Worm (Caenorhabditis elegans) whole organism, L4 larva: ENCODE data around the gene T03F6.3.

Experiments used
- F26F4.8 ChIP-seq: fragments of 200-800 bp; sonication (Bioruptor generic); conservative IDR thresholded peaks from 2 replicates; pipeline ENCODE4 v1.3.6; 2022; ENCODE audit warnings: missing genetic modification characterization, missing compliant biosample characterization
- F37D6.2 ChIP-seq: sonication (generic microtip); optimal IDR thresholded peaks from 2 replicates; lab custom pipeline; 2016; ENCODE audit warnings: mild to moderate bottlenecking, missing genetic modification characterization, missing compliant biosample characterization
- T26A8.4 ChIP-seq: fragments of 200-800 bp; sonication (Bioruptor generic); IDR thresholded peaks from 2 replicates; pipeline ENCODE4 v1.3.6; 2022; ENCODE audit warnings: missing genetic modification characterization, missing compliant biosample characterization
- Y105C5A.15 ChIP-seq: fragments of 200-800 bp; sonication (Bioruptor generic); IDR thresholded peaks from 2 replicates; pipeline ENCODE4 v1.3.6; 2022; ENCODE audit warnings: missing genetic modification characterization, missing compliant biosample characterization
- aha-1 ChIP-seq: fragments of 150-350 bp; peaks from one replicate; lab custom pipeline; 2014; ENCODE audit warnings: missing biosample characterization, missing genetic modification characterization
- ama-1 ChIP-seq: fragments of 150-350 bp; optimal IDR thresholded peaks from 2 replicates; lab custom pipeline; 2014; ENCODE audit warnings: inconsistent platforms, mixed read lengths
- arid-1 ChIP-seq: fragments of 200-800 bp; sonication (Bioruptor generic); conservative IDR thresholded peaks from 2 replicates; pipeline ENCODE4 v1.3.6; 2022; ENCODE audit warnings: missing genetic modification reagents, missing genetic modification characterization, missing compliant biosample characterization
- attf-4 ChIP-seq: sonication (generic microtip); optimal IDR thresholded peaks from 3 replicates; lab custom pipeline; 2017; ENCODE audit warnings: missing biosample characterization, missing genetic modification characterization
- ceh-32 ChIP-seq: sonication (generic microtip); optimal IDR thresholded peaks from 2 replicates; lab custom pipeline; 2016; ENCODE audit warnings: mild to moderate bottlenecking, missing genetic modification characterization, missing compliant biosample characterization; ENCODE audit not compliant: poor library complexity
- ceh-44 ChIP-seq: fragments of 200-800 bp; sonication (Bioruptor generic); IDR thresholded peaks from 2 replicates; pipeline ENCODE4 v1.3.6; 2022; ENCODE audit warnings: missing genetic modification reagents, missing genetic modification characterization, missing compliant biosample characterization
- ces-1 ChIP-seq: fragments of 150-350 bp; sonication (generic microtip); optimal IDR thresholded peaks from 4 replicates; lab custom pipeline; 2014; ENCODE audit warnings: missing biosample characterization, missing genetic modification reagents, missing genetic modification characterization
- cey-2 ChIP-seq: sonication (generic microtip); optimal IDR thresholded peaks from 3 replicates; lab custom pipeline; 2017; ENCODE audit warnings: missing genetic modification characterization, mild to moderate bottlenecking, missing compliant biosample characterization, antibody characterized with exemption, borderline replicate concordance; ENCODE audit not compliant: insufficient read depth
- ctbp-1 ChIP-seq: fragments of 200-800 bp; sonication (Bioruptor generic); IDR thresholded peaks from 2 replicates; pipeline ENCODE4 v1.3.6; 2022; ENCODE audit warnings: missing genetic modification reagents, missing genetic modification characterization, missing compliant biosample characterization
- daf-19 ChIP-seq: fragments of 200-800 bp; sonication (Bioruptor generic); conservative IDR thresholded peaks from 2 replicates; pipeline ENCODE4 v1.3.6; 2022; ENCODE audit warnings: missing genetic modification characterization, missing compliant biosample characterization
- dmd-6 ChIP-seq: fragments of 200-800 bp; sonication (Bioruptor generic); IDR thresholded peaks from 2 replicates; pipeline ENCODE4 v1.3.6; 2022; ENCODE audit warnings: missing genetic modification reagents, missing genetic modification characterization, missing compliant biosample characterization
- dmd-8 ChIP-seq: fragments of 200-800 bp; sonication (Bioruptor generic); IDR thresholded peaks from 2 replicates; pipeline ENCODE4 v1.3.6; 2022; ENCODE audit warnings: missing genetic modification characterization, missing compliant biosample characterization
- dpl-1 ChIP-seq: fragments of 150-350 bp; optimal IDR thresholded peaks from 2 replicates; lab custom pipeline; 2014; ENCODE audit warnings: missing biosample characterization, missing genetic modification reagents, missing genetic modification characterization
- duxl-1 ChIP-seq: sonication (generic microtip); optimal IDR thresholded peaks from 2 replicates; lab custom pipeline; 2016; ENCODE audit warnings: mild to moderate bottlenecking, missing genetic modification characterization, moderate library complexity, missing compliant biosample characterization; ENCODE audit not compliant: poor library complexity
- dve-1 ChIP-seq: sonication (generic microtip); optimal IDR thresholded peaks from 2 replicates; lab custom pipeline; 2017; ENCODE audit warnings: antibody characterized with exemption, mild to moderate bottlenecking, missing genetic modification characterization, missing compliant biosample characterization; ENCODE audit not compliant: insufficient read depth
- egl-27 ChIP-seq: sonication (generic microtip); optimal IDR thresholded peaks from 3 replicates; lab custom pipeline; 2017; ENCODE audit warnings: missing biosample characterization, missing genetic modification reagents, missing genetic modification characterization
- fkh-10 ChIP-seq: fragments of 150-350 bp; optimal IDR thresholded peaks from 2 replicates; lab custom pipeline; 2014; ENCODE audit warnings: missing biosample characterization, missing genetic modification reagents, missing genetic modification characterization
- fos-1 ChIP-seq: fragments of 150-350 bp; optimal IDR thresholded peaks from 2 replicates; lab custom pipeline; 2014; ENCODE audit warnings: missing biosample characterization, missing genetic modification characterization
- hlh-11 ChIP-seq: fragments of 200-800 bp; sonication (Bioruptor generic); optimal IDR thresholded peaks from 2 replicates; lab custom pipeline; 2018; ENCODE audit warnings: mild to moderate bottlenecking, missing genetic modification characterization, missing compliant biosample characterization
- hlh-30 ChIP-seq: sonication (generic microtip); optimal IDR thresholded peaks from 2 replicates; lab custom pipeline; 2017; ENCODE audit warnings: antibody characterized with exemption, mild to moderate bottlenecking, missing genetic modification characterization, missing compliant biosample characterization; ENCODE audit not compliant: insufficient read depth
- hmg-1.1 ChIP-seq: fragments of 200-800 bp; sonication (Bioruptor generic); IDR thresholded peaks from 2 replicates; pipeline ENCODE4 v1.3.6; 2022; ENCODE audit warnings: missing genetic modification reagents, missing genetic modification characterization, missing compliant biosample characterization
- jun-1 ChIP-seq: fragments of 150-350 bp; optimal IDR thresholded peaks from 2 replicates; lab custom pipeline; 2014; ENCODE audit warnings: missing biosample characterization, missing genetic modification reagents, missing genetic modification characterization
- lin-1 ChIP-seq: fragments of 200-800 bp; sonication (Bioruptor generic); IDR thresholded peaks from 2 replicates; pipeline ENCODE4 v1.3.6; 2022; ENCODE audit warnings: missing genetic modification reagents, missing genetic modification characterization, missing compliant biosample characterization
- lin-15B ChIP-seq: fragments of 150-350 bp; sonication (generic microtip); optimal IDR thresholded peaks from 3 replicates; lab custom pipeline; 2014; ENCODE audit warnings: missing biosample characterization, missing genetic modification characterization
- lsy-2 ChIP-seq, 2 experiments: fragments of 150-350 bp in 1 of 2; sonication (generic microtip) in 1 of 2; optimal IDR thresholded peaks; 2 replicates each; lab custom pipeline; 2014 to 2017; ENCODE audit warnings: missing biosample characterization in 2 of 2, missing genetic modification characterization in 2 of 2
- mdt-29 ChIP-seq: fragments of 200-800 bp; sonication (Bioruptor generic); IDR thresholded peaks from 2 replicates; pipeline ENCODE4 v1.3.6; 2022; ENCODE audit warnings: missing genetic modification reagents, missing genetic modification characterization, missing compliant biosample characterization
- mep-1 ChIP-seq: fragments of 150-350 bp; sonication (generic microtip); optimal IDR thresholded peaks from 3 replicates; lab custom pipeline; 2014; ENCODE audit warnings: missing biosample characterization, missing genetic modification characterization
- mes-2 ChIP-seq: sonication (generic microtip); optimal IDR thresholded peaks from 2 replicates; lab custom pipeline; 2016; ENCODE audit warnings: missing genotype, mild to moderate bottlenecking, missing genetic modification characterization, missing compliant biosample characterization; ENCODE audit not compliant: poor library complexity, severe bottlenecking
- nhr-11 ChIP-seq: fragments of 150-350 bp; optimal IDR thresholded peaks from 2 replicates; lab custom pipeline; 2014; ENCODE audit warnings: missing biosample characterization, missing genetic modification characterization
- nhr-111 ChIP-seq: fragments of 200-800 bp; sonication (Bioruptor generic); optimal IDR thresholded peaks from 2 replicates; lab custom pipeline; 2018; ENCODE audit warnings: mild to moderate bottlenecking, missing genetic modification characterization, missing compliant biosample characterization
- nhr-25 ChIP-seq: sonication (generic microtip); optimal IDR thresholded peaks from 2 replicates; lab custom pipeline; 2017; ENCODE audit warnings: missing genetic modification characterization, mild to moderate bottlenecking, missing compliant biosample characterization, antibody characterized with exemption, moderate library complexity, borderline replicate concordance; ENCODE audit not compliant: insufficient read depth
- nhr-28 ChIP-seq: fragments of 150-350 bp; optimal IDR thresholded peaks from 2 replicates; lab custom pipeline; 2014; ENCODE audit warnings: missing biosample characterization, missing genetic modification characterization
- nhr-41 ChIP-seq: fragments of 200-800 bp; sonication (Bioruptor generic); IDR thresholded peaks from 2 replicates; pipeline ENCODE4 v1.3.6; 2022; ENCODE audit warnings: missing genetic modification reagents, missing genetic modification characterization, missing compliant biosample characterization
- nhr-6 ChIP-seq: fragments of 150-350 bp; optimal IDR thresholded peaks from 2 replicates; lab custom pipeline; 2014; ENCODE audit warnings: missing biosample characterization, missing genetic modification characterization
- nhr-76 ChIP-seq: fragments of 150-350 bp; optimal IDR thresholded peaks from 2 replicates; lab custom pipeline; 2014; ENCODE audit warnings: missing biosample characterization, missing genetic modification characterization
- nhr-77 ChIP-seq: fragments of 150-350 bp; optimal IDR thresholded peaks from 2 replicates; lab custom pipeline; 2014; ENCODE audit warnings: missing biosample characterization, missing genetic modification characterization
- saeg-2 ChIP-seq: fragments of 200-800 bp; sonication (Bioruptor generic); IDR thresholded peaks from 2 replicates; pipeline ENCODE4 v1.3.6; 2022; ENCODE audit warnings: missing genetic modification reagents, missing genetic modification characterization, missing compliant biosample characterization
- set-16 ChIP-seq: fragments of 200-800 bp; sonication (Bioruptor generic); IDR thresholded peaks from 2 replicates; pipeline ENCODE4 v1.3.6; 2022; ENCODE audit warnings: missing genetic modification reagents, missing genetic modification characterization, missing compliant biosample characterization
- skn-1 ChIP-seq: fragments of 150-350 bp; optimal IDR thresholded peaks from 2 replicates; lab custom pipeline; 2014; ENCODE audit warnings: missing biosample characterization, missing genetic modification characterization
- snpc-1.2 ChIP-seq: fragments of 200-800 bp; sonication (Bioruptor generic); IDR thresholded peaks from 2 replicates; pipeline ENCODE4 v1.3.6; 2022; ENCODE audit warnings: missing genetic modification reagents, missing genetic modification characterization, missing compliant biosample characterization
- snpc-4 ChIP-seq: fragments of 150-350 bp; optimal IDR thresholded peaks from 2 replicates; lab custom pipeline; 2014; ENCODE audit warnings: missing biosample characterization, missing genetic modification characterization
- spr-3 ChIP-seq: fragments of 200-800 bp; sonication (Bioruptor generic); optimal IDR thresholded peaks from 2 replicates; lab custom pipeline; 2018; ENCODE audit warnings: mild to moderate bottlenecking, missing genetic modification characterization, missing compliant biosample characterization
- tag-97 ChIP-seq: fragments of 200-800 bp; sonication (Bioruptor generic); IDR thresholded peaks from 2 replicates; pipeline ENCODE4 v1.3.6; 2022; ENCODE audit warnings: missing genetic modification characterization, missing compliant biosample characterization
- unc-39 ChIP-seq: sonication (generic microtip); optimal IDR thresholded peaks from 2 replicates; lab custom pipeline; 2017; ENCODE audit warnings: missing biosample characterization, missing genetic modification characterization
- zfp-3 ChIP-seq: fragments of 200-800 bp; sonication (Bioruptor generic); conservative IDR thresholded peaks from 2 replicates; pipeline ENCODE4 v1.3.6; 2022; ENCODE audit warnings: missing genetic modification reagents, missing genetic modification characterization, missing compliant biosample characterization
- ztf-11 ChIP-seq: fragments of 150-350 bp; optimal IDR thresholded peaks from 2 replicates; lab custom pipeline; 2014; ENCODE audit warnings: missing biosample characterization, missing genetic modification characterization
- ztf-7 ChIP-seq: fragments of 150-350 bp; optimal IDR thresholded peaks from 2 replicates; lab custom pipeline; 2014; ENCODE audit warnings: missing biosample characterization, missing genetic modification characterization

T03F6.3 gene

DNA sequence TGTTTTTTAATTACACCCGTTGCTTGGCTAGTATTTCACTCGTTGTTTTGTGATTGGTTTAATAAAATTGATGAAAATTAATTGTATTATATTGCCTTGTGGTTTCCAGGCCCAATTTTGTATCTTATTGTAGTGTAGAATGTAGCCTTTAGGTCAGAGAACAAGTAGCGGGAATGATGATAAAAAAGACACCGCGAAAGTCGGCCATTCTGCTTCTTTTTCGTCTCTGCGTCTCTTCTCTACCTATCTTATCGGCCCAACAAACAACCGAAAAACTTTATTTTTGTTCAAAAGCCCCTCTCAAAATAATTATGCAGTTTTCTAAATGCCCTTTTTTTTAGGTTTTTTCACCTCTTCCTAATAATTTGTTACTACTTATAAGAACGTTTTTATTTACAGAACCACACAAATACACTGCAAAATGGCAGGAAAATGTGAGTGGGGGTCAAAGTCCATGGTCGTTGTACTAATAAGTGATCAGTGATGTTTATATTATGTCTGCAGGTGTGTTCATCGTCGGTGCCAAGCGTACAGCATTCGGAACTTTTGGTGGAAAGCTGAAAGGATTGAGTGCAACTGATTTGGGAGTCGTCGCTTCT is 44.6 kb upstream of the T03F6.3 start, which contains the start of gene acaa-2:
TSS of gene acaa-2 (plus strand) at position 400 of the 599 bp plus-strand sequence.
- TF ChIP-seq lsy-2 (tag; optimal IDR thresholded peaks at IDR 0.05; lab: Kevin White, UChicago) (peak in 1 of 2 experiments; percentile 30), mes-2 (tag; lab: Kevin White, UChicago) (peak; percentile 36), fkh-10 (GFP tag; lab: Kevin White, UChicago) (no peak), snpc-1.2 (GFP tag; lab: Robert Waterston, UW) (0 out of 2 replicates have a peak, but pooled peaks have one; percentile 36), egl-27 (tag; lab: Kevin White, UChicago) (no peak), duxl-1 (tag; lab: Kevin White, UChicago) (peak; percentile 31), mdt-29 (GFP tag; lab: Robert Waterston, UW) (no peak), hlh-30 (tag; lab: Kevin White, UChicago) (peak; percentile 62), jun-1 (tag; lab: Kevin White, UChicago) (no peak), snpc-4 (tag; lab: Kevin White, UChicago) (no peak), lin-15B (tag; lab: Kevin White, UChicago) (no peak), ceh-44 (GFP tag; lab: Robert Waterston, UW) (no peak), nhr-111 (GFP tag; lab: Kevin White, UChicago) (no peak), ces-1 (GFP tag; lab: Kevin White, UChicago) (no peak), ama-1 (lab: Kevin White, UChicago) (no peak), cey-2 (tag; lab: Kevin White, UChicago) (no peak), nhr-76 (tag; lab: Kevin White, UChicago) (no peak), nhr-28 (tag; lab: Kevin White, UChicago) (peak; percentile 100), ctbp-1 (GFP tag; lab: Robert Waterston, UW) (no peak), dmd-8 (GFP tag; lab: Robert Waterston, UW) (no peak), spr-3 (GFP tag; lab: Kevin White, UChicago) (no peak), mep-1 (tag; lab: Kevin White, UChicago) (peak; percentile 49), ztf-7 (tag; lab: Kevin White, UChicago) (peak; percentile 1), zfp-3 (GFP tag; lab: Robert Waterston, UW) (no peak), tag-97 (GFP tag; lab: Robert Waterston, UW) (no peak), F37D6.2 (tag; lab: Kevin White, UChicago) (no peak), T26A8.4 (GFP tag; lab: Robert Waterston, UW) (no peak), ztf-11 (tag; lab: Kevin White, UChicago) (no peak), attf-4 (tag; lab: Kevin White, UChicago) (no peak), nhr-6 (tag; lab: Kevin White, UChicago) (peak; percentile 29), nhr-77 (tag; lab: Kevin White, UChicago) (peak; percentile 5), hlh-11 (tag; lab: Kevin White, UChicago) (peak; percentile 40), nhr-25 (tag; lab: Kevin White, UChicago) (no peak), hmg-1.1 (GFP tag; lab: Robert Waterston, UW) (no peak), unc-39 (tag; lab: Kevin White, UChicago) (no peak), dmd-6 (GFP tag; lab: Robert Waterston, UW) (peak; percentile 40; the same call in 1 of the 2 replicates), set-16 (GFP tag; lab: Robert Waterston, UW) (no peak), arid-1 (GFP tag; lab: Robert Waterston, UW) (no peak), Y105C5A.15 (GFP tag; lab: Robert Waterston, UW) (no peak), daf-19 (GFP tag; lab: Robert Waterston, UW) (no peak), dpl-1 (GFP tag; lab: Kevin White, UChicago) (peak; percentile 37), aha-1 (tag; lab: Kevin White, UChicago) (no peak), dve-1 (tag; lab: Kevin White, UChicago) (peak; percentile 73), nhr-11 (peak; percentile 77), saeg-2 (no peak), F26F4.8 (GFP tag; lab: Robert Waterston, UW) (no peak), fos-1 (no peak), skn-1 (tag; lab: Kevin White, UChicago) (no peak), lin-1 (GFP tag; lab: Robert Waterston, UW) (no peak), nhr-41 (GFP tag; lab: Robert Waterston, UW) (no peak), ceh-32 (tag; lab: Kevin White, UChicago) (no peak)
